Worm (Caenorhabditis elegans) whole organism, early embryonic: ENCODE data around the gene Y6G8.14.

Experiments
- F13C5.2 ChIP-seq: sonication (generic microtip); optimal IDR thresholded peaks from 2 replicates; lab custom pipeline; 2017; ENCODE audit warnings: mild to moderate bottlenecking, missing genetic modification characterization, inconsistent platforms, missing compliant biosample characterization
- ama-1 ChIP-seq: fragments of 150-350 bp; optimal IDR thresholded peaks from 2 replicates; lab custom pipeline; 2014
- ceh-13 ChIP-seq: fragments of 200-800 bp; sonication (Bioruptor generic); optimal IDR thresholded peaks from 2 replicates; lab custom pipeline; 2018; ENCODE audit warnings: mild to moderate bottlenecking, missing genetic modification characterization, missing compliant biosample characterization
- ceh-36 ChIP-seq: sonication (generic microtip); optimal IDR thresholded peaks from 2 replicates; lab custom pipeline; 2016; ENCODE audit warnings: missing genetic modification characterization, inconsistent platforms, missing compliant biosample characterization
- ets-7 ChIP-seq: sonication (generic microtip); optimal IDR thresholded peaks from 2 replicates; lab custom pipeline; 2016; ENCODE audit warnings: missing genotype, missing genetic modification characterization, missing compliant biosample characterization
- flt-1 ChIP-seq: fragments of 200-800 bp; sonication (Bioruptor generic); IDR thresholded peaks from 2 replicates; pipeline ENCODE4 v1.3.6; 2022; ENCODE audit warnings: missing genetic modification characterization, missing compliant biosample characterization
- hmg-4 ChIP-seq: fragments of 200-800 bp; sonication (Bioruptor generic); optimal IDR thresholded peaks from 2 replicates; lab custom pipeline; 2018; ENCODE audit warnings: mild to moderate bottlenecking, missing genetic modification characterization, missing compliant biosample characterization
- hnd-1 ChIP-seq: sonication (generic microtip); optimal IDR thresholded peaks from 2 replicates; lab custom pipeline; 2016; ENCODE audit warnings: missing genetic modification characterization, missing compliant biosample characterization
- pes-1 ChIP-seq: fragments of 200-800 bp; sonication (Bioruptor generic); IDR thresholded peaks from 2 replicates; pipeline ENCODE4 v1.3.6; 2022; ENCODE audit warnings: missing genetic modification reagents, missing genetic modification characterization, missing compliant biosample characterization
- scrt-1 ChIP-seq: fragments of 200-800 bp; sonication (Bioruptor generic); IDR thresholded peaks from 2 replicates; pipeline ENCODE4 v1.3.6; 2022; ENCODE audit warnings: missing genetic modification characterization, missing compliant biosample characterization
- tbx-11 ChIP-seq: fragments of 200-800 bp; sonication (Bioruptor generic); IDR thresholded peaks from 2 replicates; pipeline ENCODE4 v1.3.6; 2022; ENCODE audit warnings: missing genetic modification characterization, missing compliant biosample characterization
- tbx-37 ChIP-seq: fragments of 200-800 bp; sonication (Bioruptor generic); conservative IDR thresholded peaks from 2 replicates; pipeline ENCODE4 v1.3.6; 2022; ENCODE audit warnings: missing genetic modification reagents, missing genetic modification characterization, missing compliant biosample characterization
- tra-4 ChIP-seq: sonication (generic microtip); optimal IDR thresholded peaks from 2 replicates; lab custom pipeline; 2017; ENCODE audit warnings: missing genetic modification characterization, missing compliant biosample characterization

- TF ChIP-seq flt-1 (GFP tag; lab: Robert Waterston, UW) (no peak), tbx-37 (GFP tag; lab: Robert Waterston, UW) (no peak), ama-1 (lab: Kevin White, UChicago) (no peak), F13C5.2 (tag; lab: Kevin White, UChicago) (no peak), pes-1 (GFP tag; lab: Robert Waterston, UW) (no peak), tra-4 (tag; lab: Kevin White, UChicago) (no peak), scrt-1 (no peak), hmg-4 (GFP tag; lab: Kevin White, UChicago) (no peak), ceh-36 (tag; lab: Kevin White, UChicago) (no peak), hnd-1 (no peak), tbx-11 (no peak), ceh-13 (GFP tag; lab: Kevin White, UChicago) (no peak), ets-7 (tag; lab: Kevin White, UChicago) (no peak)
Observed at ce11 chrV:17615609-17616008, 1.5 kb upstream of the Y6G8.14 start, which contains the start of gene Y6G8.5.
